Worm (Caenorhabditis elegans) whole organism, young adult: Measurements from ENCODE around the gene fbxa-112.

Experiments
- B0019.2 ChIP-seq: fragments of 200-800 bp; sonication (Bioruptor generic); conservative IDR thresholded peaks from 2 replicates; pipeline ENCODE4 v1.3.6; 2022; ENCODE audit warnings: missing genetic modification reagents, missing genetic modification characterization, missing compliant biosample characterization
- B0336.3 ChIP-seq: fragments of 200-800 bp; sonication (Bioruptor generic); IDR thresholded peaks from 2 replicates; pipeline ENCODE4 v1.3.6; 2022; ENCODE audit warnings: missing genetic modification characterization, missing compliant biosample characterization
- D2030.7 ChIP-seq: fragments of 200-800 bp; sonication (Bioruptor generic); IDR thresholded peaks from 2 replicates; pipeline ENCODE4 v1.3.6; 2022; ENCODE audit warnings: missing genetic modification reagents, missing genetic modification characterization, missing compliant biosample characterization
- F10E7.11 ChIP-seq: sonication (generic microtip); optimal IDR thresholded peaks from 2 replicates; lab custom pipeline; 2017; ENCODE audit warnings: mild to moderate bottlenecking, missing genetic modification characterization, moderate library complexity, missing compliant biosample characterization
- F33H1.4 ChIP-seq: fragments of 200-800 bp; sonication (Bioruptor generic); IDR thresholded peaks from 2 replicates; pipeline ENCODE4 v1.3.6; 2022; ENCODE audit warnings: missing genetic modification reagents, missing genetic modification characterization, missing compliant biosample characterization
- F39B2.1 ChIP-seq: fragments of 200-800 bp; sonication (Bioruptor generic); IDR thresholded peaks from 2 replicates; pipeline ENCODE4 v1.3.6; 2022; ENCODE audit warnings: missing genetic modification reagents, missing genetic modification characterization, missing compliant biosample characterization
- F49E8.2 ChIP-seq: sonication (generic microtip); optimal IDR thresholded peaks from 3 replicates; lab custom pipeline; 2017; ENCODE audit warnings: missing genetic modification characterization, mild to moderate bottlenecking, missing compliant biosample characterization, antibody characterized with exemption, moderate library complexity; ENCODE audit not compliant: insufficient read depth
- F55B11.4 ChIP-seq: sonication (generic microtip); optimal IDR thresholded peaks from 2 replicates; lab custom pipeline; 2016; ENCODE audit warnings: missing compliant biosample characterization, missing genetic modification characterization, borderline replicate concordance; ENCODE audit not compliant: insufficient read depth
- T26A5.8 ChIP-seq: sonication (generic microtip); optimal IDR thresholded peaks from 2 replicates; lab custom pipeline; 2016; ENCODE audit warnings: missing genetic modification characterization, missing compliant biosample characterization
- Y53G8AR.9 ChIP-seq: fragments of 200-800 bp; sonication (Bioruptor generic); conservative IDR thresholded peaks from 2 replicates; pipeline ENCODE4 v1.3.6; 2022; ENCODE audit warnings: missing genetic modification reagents, missing genetic modification characterization, missing compliant biosample characterization
- Y56A3A.18 ChIP-seq: fragments of 200-800 bp; sonication (Bioruptor generic); IDR thresholded peaks from 2 replicates; pipeline ENCODE4 v1.3.6; 2022; ENCODE audit warnings: missing genetic modification reagents, missing genetic modification characterization, missing compliant biosample characterization
- ZK185.1 ChIP-seq: sonication (generic microtip); optimal IDR thresholded peaks from 2 replicates; lab custom pipeline; 2016; ENCODE audit warnings: mild to moderate bottlenecking, missing genetic modification characterization, missing compliant biosample characterization; ENCODE audit not compliant: poor library complexity, severe bottlenecking
- atf-7 ChIP-seq: sonication (generic microtip); optimal IDR thresholded peaks from 2 replicates; lab custom pipeline; 2017; ENCODE audit warnings: mild to moderate bottlenecking, missing genetic modification characterization, missing compliant biosample characterization
- attf-6 ChIP-seq: fragments of 200-800 bp; sonication (Bioruptor generic); IDR thresholded peaks from 2 replicates; pipeline ENCODE4 v1.3.6; 2022; ENCODE audit warnings: missing genetic modification reagents, missing genetic modification characterization, missing compliant biosample characterization
- cebp-1 ChIP-seq, 2 experiments: fragments of 200-800 bp in 1 of 2; sonication (Bioruptor generic) in 1 of 2; sonication (generic microtip) in 1 of 2; IDR thresholded peaks in 1 of 2; optimal IDR thresholded peaks in 1 of 2; 2 replicates each; pipeline versions ENCODE4 v1.3.6 to Lab custom; 2017 to 2022; ENCODE audit warnings: missing compliant biosample characterization in 2 of 2, missing genetic modification characterization in 2 of 2, mild to moderate bottlenecking in 1 of 2, missing genetic modification reagents in 1 of 2, moderate library complexity in 1 of 2
- ceh-100 ChIP-seq: fragments of 200-800 bp; sonication (Bioruptor generic); IDR thresholded peaks from 2 replicates; pipeline ENCODE4 v1.3.6; 2022; ENCODE audit warnings: missing genetic modification reagents, missing genetic modification characterization, missing compliant biosample characterization
- die-1 ChIP-seq: sonication (generic microtip); optimal IDR thresholded peaks from 2 replicates; lab custom pipeline; 2016; ENCODE audit warnings: missing genotype, mild to moderate bottlenecking, missing genetic modification characterization, missing compliant biosample characterization
- dox-1 ChIP-seq: fragments of 200-800 bp; sonication (Bioruptor generic); IDR thresholded peaks from 2 replicates; pipeline ENCODE4 v1.3.6; 2022; ENCODE audit warnings: missing genetic modification reagents, missing genetic modification characterization, missing compliant biosample characterization
- dpl-1 ChIP-seq: fragments of 150-350 bp; optimal IDR thresholded peaks from 2 replicates; lab custom pipeline; 2014; ENCODE audit warnings: missing biosample characterization, missing genetic modification reagents, missing genetic modification characterization
- efl-1 ChIP-seq: fragments of 150-350 bp; optimal IDR thresholded peaks from 2 replicates; lab custom pipeline; 2014; ENCODE audit warnings: missing biosample characterization, missing genetic modification reagents, missing genetic modification characterization
- egl-18 ChIP-seq: fragments of 200-800 bp; sonication (Bioruptor generic); IDR thresholded peaks from 2 replicates; pipeline ENCODE4 v1.3.6; 2022; ENCODE audit warnings: missing genetic modification reagents, missing genetic modification characterization, missing compliant biosample characterization
- egrh-3 ChIP-seq: fragments of 200-800 bp; sonication (Bioruptor generic); IDR thresholded peaks from 2 replicates; pipeline ENCODE4 v1.3.6; 2022; ENCODE audit warnings: missing genetic modification reagents, missing genetic modification characterization, missing compliant biosample characterization
- hmg-1.2 ChIP-seq: fragments of 200-800 bp; sonication (Bioruptor generic); IDR thresholded peaks from 2 replicates; pipeline ENCODE4 v1.3.6; 2022; ENCODE audit warnings: missing genetic modification reagents, missing genetic modification characterization, missing compliant biosample characterization
- hsf-1 ChIP-seq: fragments of 200-800 bp; sonication (Bioruptor generic); IDR thresholded peaks from 2 replicates; pipeline ENCODE4 v1.3.6; 2022; ENCODE audit warnings: missing genetic modification reagents, missing genetic modification characterization, missing compliant biosample characterization
- lag-1 ChIP-seq: fragments of 200-800 bp; sonication (Bioruptor generic); IDR thresholded peaks from 2 replicates; pipeline ENCODE4 v1.3.6; 2022; ENCODE audit warnings: missing genetic modification reagents, missing genetic modification characterization, missing compliant biosample characterization
- lin-26 ChIP-seq: fragments of 200-800 bp; sonication (Bioruptor generic); IDR thresholded peaks from 2 replicates; pipeline ENCODE4 v1.3.6; 2022; ENCODE audit warnings: missing genetic modification reagents, missing genetic modification characterization, missing compliant biosample characterization
- lsl-1 ChIP-seq: fragments of 200-800 bp; sonication (Bioruptor generic); optimal IDR thresholded peaks from 2 replicates; lab custom pipeline; 2018; ENCODE audit warnings: mild to moderate bottlenecking, missing genetic modification characterization, moderate library complexity, missing compliant biosample characterization
- lsy-27 ChIP-seq: sonication (generic microtip); optimal IDR thresholded peaks from 2 replicates; lab custom pipeline; 2017; ENCODE audit warnings: missing genetic modification characterization, mild to moderate bottlenecking, missing compliant biosample characterization, antibody characterized with exemption, missing genotype, borderline replicate concordance; ENCODE audit not compliant: insufficient read depth
- madf-6 ChIP-seq: fragments of 200-800 bp; sonication (Bioruptor generic); IDR thresholded peaks from 2 replicates; pipeline ENCODE4 v1.3.6; 2022; ENCODE audit warnings: missing genetic modification reagents, missing genetic modification characterization, missing compliant biosample characterization
- mcd-1 ChIP-seq: fragments of 200-800 bp; sonication (Bioruptor generic); IDR thresholded peaks from 2 replicates; pipeline ENCODE4 v1.3.6; 2022; ENCODE audit warnings: missing genetic modification reagents, missing genetic modification characterization, missing compliant biosample characterization
- mel-28 ChIP-seq: sonication (generic microtip); optimal IDR thresholded peaks from 2 replicates; lab custom pipeline; 2016; ENCODE audit warnings: borderline replicate concordance, mild to moderate bottlenecking, missing genetic modification characterization, missing compliant biosample characterization
- mes-4 ChIP-seq: sonication (generic microtip); optimal IDR thresholded peaks from 2 replicates; lab custom pipeline; 2016; ENCODE audit warnings: missing genotype, missing genetic modification characterization, missing compliant biosample characterization
- pbrm-1 ChIP-seq: fragments of 200-800 bp; sonication (Bioruptor generic); IDR thresholded peaks from 2 replicates; pipeline ENCODE4 v1.3.6; 2022; ENCODE audit warnings: missing genetic modification reagents, missing genetic modification characterization, missing compliant biosample characterization
- rpc-1 ChIP-seq, 2 experiments: fragments of 150-350 bp in 1 of 2; sonication (generic microtip) in 1 of 2; optimal IDR thresholded peaks; 2 replicates each; lab custom pipeline; 2014 to 2018; ENCODE audit warnings: missing biosample characterization in 1 of 2, missing genetic modification characterization in 1 of 2, missing genetic modification reagents in 1 of 2, missing genotype in 1 of 2
- sea-2 ChIP-seq: fragments of 200-800 bp; sonication (Bioruptor generic); IDR thresholded peaks from 2 replicates; pipeline ENCODE4 v1.3.6; 2022; ENCODE audit warnings: missing genetic modification characterization, missing compliant biosample characterization
- snpc-3.4 ChIP-seq: sonication (generic microtip); optimal IDR thresholded peaks from 2 replicates; lab custom pipeline; 2017; ENCODE audit warnings: missing genetic modification characterization, mild to moderate bottlenecking, missing compliant biosample characterization, antibody characterized with exemption, moderate library complexity, missing genotype, missing genetic modification reagents
- sptf-2 ChIP-seq: fragments of 200-800 bp; sonication (Bioruptor generic); optimal IDR thresholded peaks from 2 replicates; lab custom pipeline; 2018; ENCODE audit warnings: mild to moderate bottlenecking, missing genetic modification characterization, missing compliant biosample characterization
- tbp1 ChIP-seq: fragments of 200-800 bp; sonication (Bioruptor generic); optimal IDR thresholded peaks from 2 replicates; lab custom pipeline; 2018; ENCODE audit warnings: mild to moderate bottlenecking, missing genetic modification characterization, missing compliant biosample characterization
- tlf-1 ChIP-seq: fragments of 200-800 bp; sonication (Bioruptor generic); optimal IDR thresholded peaks from 2 replicates; lab custom pipeline; 2018; ENCODE audit warnings: mild to moderate bottlenecking, missing genetic modification characterization, missing compliant biosample characterization
- unc-62 ChIP-seq: fragments of 150-350 bp; optimal IDR thresholded peaks from 2 replicates; lab custom pipeline; 2014; ENCODE audit warnings: missing biosample characterization, missing genetic modification reagents, missing genetic modification characterization
- xnd-1 ChIP-seq: sonication (generic microtip); optimal IDR thresholded peaks from 2 replicates; lab custom pipeline; 2016; ENCODE audit warnings: missing genotype, missing genetic modification reagents, missing genetic modification characterization, missing compliant biosample characterization
- zfh-2 ChIP-seq: fragments of 200-800 bp; sonication (Bioruptor generic); conservative IDR thresholded peaks from 2 replicates; pipeline ENCODE4 v1.3.6; 2022; ENCODE audit warnings: missing genetic modification reagents, missing genetic modification characterization, missing compliant biosample characterization
- zim-3 ChIP-seq: sonication (generic microtip); optimal IDR thresholded peaks from 2 replicates; lab custom pipeline; 2017; ENCODE audit warnings: mild to moderate bottlenecking, missing genetic modification characterization, moderate library complexity, missing compliant biosample characterization
- ztf-18 ChIP-seq: sonication (generic microtip); optimal IDR thresholded peaks from 2 replicates; lab custom pipeline; 2016; ENCODE audit warnings: missing genotype, mild to moderate bottlenecking, missing genetic modification characterization, missing compliant biosample characterization
- ztf-26 ChIP-seq: sonication (generic microtip); optimal IDR thresholded peaks from 2 replicates; lab custom pipeline; 2017; ENCODE audit warnings: missing genetic modification characterization, missing compliant biosample characterization

Gene fbxa-112

DNA sequence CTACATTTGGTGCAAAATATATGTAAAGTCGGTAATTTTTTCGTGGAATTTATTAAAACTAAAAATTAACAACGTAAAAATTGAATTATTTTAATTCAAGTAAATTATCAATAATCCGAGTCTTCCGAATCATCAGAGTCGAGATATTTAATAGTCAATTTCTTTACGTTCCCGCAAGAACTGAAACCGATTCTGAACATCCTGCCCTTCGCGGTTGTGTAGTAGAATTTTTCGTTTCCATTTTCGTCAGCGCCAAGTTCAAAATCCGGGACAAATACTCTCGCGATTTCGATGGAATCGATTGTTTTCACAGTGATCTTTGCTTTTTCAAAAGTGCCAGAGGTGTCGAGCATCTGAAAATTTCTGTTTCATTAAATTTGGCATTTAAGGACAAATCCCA is 28.2 kb downstream of the fbxa-112 start (continued):
- peak; percentile 45 for TF ChIP-seq madf-6 (GFP tag; lab: Robert Waterston, UW)
- no peak for TF ChIP-seq sptf-2 (GFP tag; lab: Kevin White, UChicago)
- peak; percentile 31; the same call in 1 of the 2 replicates for TF ChIP-seq D2030.7 (GFP tag; lab: Robert Waterston, UW)
- TF ChIP-seq cebp-1 (GFP tag; IDR thresholded peaks at IDR 0.05; lab: Robert Waterston, UW): no peak
- TF ChIP-seq cebp-1 (tag; optimal IDR thresholded peaks at IDR 0.05; lab: Kevin White, UChicago): peak; percentile 10
- peak; percentile 28 for TF ChIP-seq tlf-1 (GFP tag; lab: Kevin White, UChicago)
- no peak for TF ChIP-seq ztf-18 (tag; lab: Kevin White, UChicago)
- peak; percentile 67 for TF ChIP-seq F49E8.2 (tag; lab: Kevin White, UChicago)
- 0 out of 2 replicates have a peak, but pooled peaks have one; percentile 42 for TF ChIP-seq hsf-1
- peak; percentile 89 for TF ChIP-seq attf-6
- TF ChIP-seq zim-3 (tag; lab: Kevin White, UChicago): peak; percentile 9
- TF ChIP-seq F33H1.4 (GFP tag; lab: Robert Waterston, UW): no peak
- TF ChIP-seq ceh-100 (GFP tag; lab: Robert Waterston, UW): no peak
- TF ChIP-seq dox-1: no peak
- TF ChIP-seq rpc-1 (optimal IDR thresholded peaks at IDR 0.05; lab: Kevin White, UChicago): no peak
- TF ChIP-seq rpc-1 (tag; optimal IDR thresholded peaks at IDR 0.05; lab: Kevin White, UChicago): no peak
- no peak for TF ChIP-seq mel-28 (tag; lab: Kevin White, UChicago)
- peak; percentile 21 for TF ChIP-seq die-1 (tag; lab: Kevin White, UChicago)
- TF ChIP-seq hmg-1.2: no peak
- TF ChIP-seq mcd-1 (GFP tag; lab: Robert Waterston, UW): peak; percentile 26; the same call in 1 of the 2 replicates
- TF ChIP-seq atf-7 (tag; lab: Kevin White, UChicago): no peak
- TF ChIP-seq ZK185.1 (tag; lab: Kevin White, UChicago): no peak
- TF ChIP-seq efl-1 (GFP tag; lab: Kevin White, UChicago): peak; percentile 9
- TF ChIP-seq unc-62 (GFP tag; lab: Kevin White, UChicago): no peak
- TF ChIP-seq lag-1 (GFP tag; lab: Robert Waterston, UW): no peak
- 0 out of 2 replicates have a peak, but pooled peaks have one; percentile 45 for TF ChIP-seq B0336.3 (GFP tag; lab: Robert Waterston, UW)
- TF ChIP-seq Y53G8AR.9 (GFP tag; lab: Robert Waterston, UW): no peak
- TF ChIP-seq B0019.2 (GFP tag; lab: Robert Waterston, UW): no peak
- 0 out of 2 replicates have a peak, but pooled peaks have one; percentile 32 for TF ChIP-seq lin-26 (GFP tag; lab: Robert Waterston, UW)
- peak; percentile 14 for TF ChIP-seq xnd-1 (tag; lab: Kevin White, UChicago)
- 0 out of 2 replicates have a peak, but pooled peaks have one; percentile 12 for TF ChIP-seq pbrm-1
- 0 out of 2 replicates have a peak, but pooled peaks have one; percentile 36 for TF ChIP-seq F39B2.1 (GFP tag; lab: Robert Waterston, UW)
- TF ChIP-seq tbp1 (GFP tag; lab: Kevin White, UChicago): peak; percentile 27

DNA sequence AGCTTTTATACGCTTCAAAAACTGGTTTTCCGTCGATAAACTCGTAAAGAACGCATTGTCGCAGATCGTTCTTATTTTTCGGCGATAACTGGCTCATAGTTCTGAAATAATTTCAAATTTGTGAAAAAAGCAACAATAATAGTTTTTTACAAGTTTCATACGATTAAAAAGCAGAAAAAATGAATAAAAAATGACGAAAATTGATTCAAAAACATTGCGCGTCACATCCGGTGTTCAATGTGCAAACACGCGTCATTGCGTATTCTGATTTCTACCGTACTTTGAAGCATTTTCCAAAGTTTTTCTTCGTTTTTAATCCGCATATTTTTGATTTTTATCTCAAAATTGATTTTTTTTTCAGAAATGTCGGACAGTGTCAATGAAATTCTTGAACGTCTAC is 29.5 kb downstream of the fbxa-112 start, which contains the start of the genes fbxa-206 and Y102A5C.2:
Gene fbxa-206, minus strand, starts transcription at position 101 of the 400 bp plus-strand sequence.
Gene Y102A5C.2, plus strand, starts transcription at position 354 of the 400 bp plus-strand sequence.
- TF ChIP-seq F10E7.11 (tag; lab: Kevin White, UChicago) (no peak), T26A5.8 (no peak), lsl-1 (peak; percentile 73), zim-3 (tag; lab: Kevin White, UChicago) (no peak)

- TF ChIP-seq snpc-3.4 (tag; lab: Kevin White, UChicago): no peak
- TF ChIP-seq ztf-26 (tag; lab: Kevin White, UChicago): no peak
- TF ChIP-seq zfh-2: no peak
- TF ChIP-seq lsy-27 (tag; lab: Kevin White, UChicago): no peak
- no peak for TF ChIP-seq mes-4 (tag; lab: Kevin White, UChicago)
- no peak for TF ChIP-seq F39B2.1 (GFP tag; lab: Robert Waterston, UW)
- no peak for TF ChIP-seq F55B11.4 (tag; lab: Kevin White, UChicago)
- no peak for TF ChIP-seq B0019.2 (GFP tag; lab: Robert Waterston, UW)
- no peak for TF ChIP-seq dpl-1
- TF ChIP-seq egl-18 (GFP tag; lab: Robert Waterston, UW): no peak
- TF ChIP-seq sea-2: no peak
- no peak for TF ChIP-seq egrh-3 (GFP tag; lab: Robert Waterston, UW)
- TF ChIP-seq F33H1.4 (GFP tag; lab: Robert Waterston, UW): no peak
- TF ChIP-seq Y56A3A.18: no peak
Measured at ce11 chrV:16916079-16916478, 31.8 kb downstream of the fbxa-112 start, which contains the start of gene F09C6.10. TSS of gene F09C6.10 (minus strand) at chrV:16916179.
